Worm (Caenorhabditis elegans) whole organism, early embryonic: ENCODE results near the gene T07A9.15.

Experiments
- B0310.2 ChIP-seq: sonication (generic microtip); optimal IDR thresholded peaks from 2 replicates; lab custom pipeline; 2016; ENCODE audit warnings: mild to moderate bottlenecking, missing genetic modification characterization, missing compliant biosample characterization
- F13C5.2 ChIP-seq: sonication (generic microtip); optimal IDR thresholded peaks from 2 replicates; lab custom pipeline; 2017; ENCODE audit warnings: mild to moderate bottlenecking, missing genetic modification characterization, inconsistent platforms, missing compliant biosample characterization
- aly-1 ChIP-seq: sonication (generic microtip); optimal IDR thresholded peaks from 2 replicates; lab custom pipeline; 2016; ENCODE audit warnings: missing genetic modification characterization, missing compliant biosample characterization
- ama-1 ChIP-seq: fragments of 150-350 bp; optimal IDR thresholded peaks from 2 replicates; lab custom pipeline; 2014
- ceh-13 ChIP-seq: fragments of 200-800 bp; sonication (Bioruptor generic); optimal IDR thresholded peaks from 2 replicates; lab custom pipeline; 2018; ENCODE audit warnings: mild to moderate bottlenecking, missing genetic modification characterization, missing compliant biosample characterization
- ceh-36 ChIP-seq: sonication (generic microtip); optimal IDR thresholded peaks from 2 replicates; lab custom pipeline; 2016; ENCODE audit warnings: missing genetic modification characterization, inconsistent platforms, missing compliant biosample characterization
- ets-7 ChIP-seq: sonication (generic microtip); optimal IDR thresholded peaks from 2 replicates; lab custom pipeline; 2016; ENCODE audit warnings: missing genotype, missing genetic modification characterization, missing compliant biosample characterization
- flt-1 ChIP-seq: fragments of 200-800 bp; sonication (Bioruptor generic); IDR thresholded peaks from 2 replicates; pipeline ENCODE4 v1.3.6; 2022; ENCODE audit warnings: missing genetic modification characterization, missing compliant biosample characterization
- hmbx-1 ChIP-seq: sonication (generic microtip); optimal IDR thresholded peaks from 2 replicates; lab custom pipeline; 2016; ENCODE audit warnings: mild to moderate bottlenecking, missing genetic modification characterization, missing compliant biosample characterization
- hmg-4 ChIP-seq: fragments of 200-800 bp; sonication (Bioruptor generic); optimal IDR thresholded peaks from 2 replicates; lab custom pipeline; 2018; ENCODE audit warnings: mild to moderate bottlenecking, missing genetic modification characterization, missing compliant biosample characterization
- hnd-1 ChIP-seq: sonication (generic microtip); optimal IDR thresholded peaks from 2 replicates; lab custom pipeline; 2016; ENCODE audit warnings: missing genetic modification characterization, missing compliant biosample characterization
- pes-1 ChIP-seq: fragments of 200-800 bp; sonication (Bioruptor generic); IDR thresholded peaks from 2 replicates; pipeline ENCODE4 v1.3.6; 2022; ENCODE audit warnings: missing genetic modification reagents, missing genetic modification characterization, missing compliant biosample characterization
- scrt-1 ChIP-seq: fragments of 200-800 bp; sonication (Bioruptor generic); IDR thresholded peaks from 2 replicates; pipeline ENCODE4 v1.3.6; 2022; ENCODE audit warnings: missing genetic modification characterization, missing compliant biosample characterization
- sea-1 ChIP-seq: fragments of 200-800 bp; sonication (Bioruptor generic); conservative IDR thresholded peaks from 2 replicates; pipeline ENCODE4 v1.3.6; 2022; ENCODE audit warnings: missing genetic modification characterization, missing compliant biosample characterization
- tbx-11 ChIP-seq: fragments of 200-800 bp; sonication (Bioruptor generic); IDR thresholded peaks from 2 replicates; pipeline ENCODE4 v1.3.6; 2022; ENCODE audit warnings: missing genetic modification characterization, missing compliant biosample characterization
- tbx-37 ChIP-seq: fragments of 200-800 bp; sonication (Bioruptor generic); conservative IDR thresholded peaks from 2 replicates; pipeline ENCODE4 v1.3.6; 2022; ENCODE audit warnings: missing genetic modification reagents, missing genetic modification characterization, missing compliant biosample characterization
- tra-4 ChIP-seq: sonication (generic microtip); optimal IDR thresholded peaks from 2 replicates; lab custom pipeline; 2017; ENCODE audit warnings: missing genetic modification characterization, missing compliant biosample characterization

The T07A9.15 gene

DNA sequence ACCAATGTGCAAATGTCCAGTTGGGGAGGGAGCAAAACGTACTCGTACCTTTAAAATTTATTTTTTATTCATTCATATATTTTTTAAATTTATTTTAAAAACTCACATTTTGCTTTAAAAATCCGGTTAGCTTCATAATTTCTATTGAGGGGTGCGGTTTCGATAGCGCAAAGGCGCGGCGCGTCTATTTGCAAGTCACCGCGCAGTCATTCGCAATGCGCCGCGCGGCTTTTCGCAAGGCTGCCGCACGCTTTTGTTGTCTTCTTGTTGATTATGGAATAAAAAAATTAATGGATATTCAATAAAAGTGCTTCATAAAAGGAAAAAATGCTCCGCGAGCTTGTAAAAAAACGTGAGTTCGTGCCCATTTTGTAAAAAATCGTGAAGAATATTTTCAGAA lies 3.1 kb downstream of the T07A9.15 start, which contains the start of the genes ears-2 and uncp-18:
TSS of gene ears-2 (minus strand) at position 190 of the 400 bp plus-strand sequence.
TSS of gene uncp-18 (plus strand) at position 282 of the 400 bp plus-strand sequence.
- TF ChIP-seq tra-4 (tag; lab: Kevin White, UChicago) (peak; percentile 92), pes-1 (GFP tag; lab: Robert Waterston, UW) (peak; percentile 97), hmbx-1 (peak; percentile 91), ceh-13 (GFP tag; lab: Kevin White, UChicago) (peak; percentile 97), F13C5.2 (tag; lab: Kevin White, UChicago) (peak; percentile 99), hnd-1 (tag; lab: Kevin White, UChicago) (peak; percentile 95), hmg-4 (peak; percentile 99), tbx-11 (GFP tag; lab: Robert Waterston, UW) (peak; percentile 95), ama-1 (lab: Kevin White, UChicago) (no peak), aly-1 (tag; lab: Kevin White, UChicago) (peak; percentile 88), scrt-1 (peak; percentile 94), ceh-36 (tag; lab: Kevin White, UChicago) (peak; percentile 95), B0310.2 (tag; lab: Kevin White, UChicago) (peak; percentile 92), sea-1 (peak; percentile 99), flt-1 (GFP tag; lab: Robert Waterston, UW) (peak; percentile 88), ets-7 (tag; lab: Kevin White, UChicago) (peak; percentile 85), tbx-37 (GFP tag; lab: Robert Waterston, UW) (peak; percentile 97)

DNA sequence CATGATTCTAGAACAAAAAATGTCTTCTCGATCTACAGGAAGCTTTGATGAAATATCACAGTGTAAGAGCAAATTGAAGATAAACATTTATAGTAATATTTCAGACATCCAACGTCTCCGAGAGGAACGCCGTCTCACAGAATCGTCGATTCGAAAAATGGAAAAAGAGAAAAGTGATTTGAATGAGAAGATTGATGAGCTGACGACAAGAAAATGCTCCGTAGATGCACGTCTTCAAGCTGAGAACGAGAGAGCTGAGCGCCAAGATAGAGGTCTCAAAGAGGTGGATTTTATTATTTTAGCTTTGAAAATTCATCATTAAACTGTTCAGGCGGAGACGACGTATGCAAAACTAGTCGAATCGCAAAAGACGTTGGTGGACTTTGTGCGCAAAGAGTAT lies 5.3 kb downstream of the T07A9.15 start, which contains the start of gene ssna-1:
TSS of gene ssna-1 (plus strand) at position 12 of the 400 bp plus-strand sequence.
- TF ChIP-seq tra-4 (tag; lab: Kevin White, UChicago), result no peak
- TF ChIP-seq aly-1 (tag; lab: Kevin White, UChicago), result no peak
- no peak for TF ChIP-seq scrt-1
- no peak for TF ChIP-seq F13C5.2 (tag; lab: Kevin White, UChicago)
- peak; percentile 75 for TF ChIP-seq ama-1 (lab: Kevin White, UChicago)
- TF ChIP-seq pes-1 (GFP tag; lab: Robert Waterston, UW), result no peak
- TF ChIP-seq ets-7 (tag; lab: Kevin White, UChicago), result no peak

DNA sequence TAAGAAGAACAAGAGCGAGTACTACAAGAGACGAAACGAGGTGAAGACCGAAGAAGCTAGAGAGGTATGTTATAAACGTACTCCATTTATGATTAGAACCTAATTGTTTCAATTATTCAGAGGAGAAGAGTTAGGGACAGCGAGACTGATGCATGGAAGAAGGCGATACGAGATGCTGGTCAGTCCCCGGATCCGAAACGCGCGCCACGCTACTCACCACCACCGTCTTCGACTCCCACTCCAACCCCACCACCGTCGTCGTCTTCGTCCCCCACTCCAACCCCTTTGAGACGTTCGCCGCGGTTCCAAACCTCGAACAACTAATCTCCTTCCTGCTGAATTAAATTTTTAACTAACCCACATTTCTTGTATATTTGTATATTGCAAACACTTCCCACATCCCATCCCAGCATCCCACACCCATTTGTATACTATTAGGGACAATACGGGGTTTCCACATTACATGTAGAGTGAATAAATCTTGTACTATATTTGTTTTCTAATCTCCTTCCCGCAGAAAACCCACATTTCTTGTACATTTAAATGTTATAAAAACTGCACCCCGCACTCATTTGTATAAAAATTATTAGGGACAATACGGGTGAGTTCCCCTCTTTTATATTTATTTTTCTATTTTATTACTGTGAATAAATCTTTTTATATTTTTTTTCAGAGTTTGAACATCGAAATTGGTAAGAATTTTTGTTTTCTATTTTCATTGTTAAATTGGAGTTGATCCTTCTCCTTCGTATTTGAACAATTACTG lies 5.9 kb downstream of the T07A9.15 start:
- TF ChIP-seq ama-1 (lab: Kevin White, UChicago), result no peak
- TF ChIP-seq pes-1 (GFP tag; lab: Robert Waterston, UW), result no peak
- no peak for TF ChIP-seq F13C5.2 (tag; lab: Kevin White, UChicago)
- TF ChIP-seq tbx-11 (GFP tag; lab: Robert Waterston, UW), result no peak
- TF ChIP-seq ets-7 (tag; lab: Kevin White, UChicago), result no peak

DNA sequence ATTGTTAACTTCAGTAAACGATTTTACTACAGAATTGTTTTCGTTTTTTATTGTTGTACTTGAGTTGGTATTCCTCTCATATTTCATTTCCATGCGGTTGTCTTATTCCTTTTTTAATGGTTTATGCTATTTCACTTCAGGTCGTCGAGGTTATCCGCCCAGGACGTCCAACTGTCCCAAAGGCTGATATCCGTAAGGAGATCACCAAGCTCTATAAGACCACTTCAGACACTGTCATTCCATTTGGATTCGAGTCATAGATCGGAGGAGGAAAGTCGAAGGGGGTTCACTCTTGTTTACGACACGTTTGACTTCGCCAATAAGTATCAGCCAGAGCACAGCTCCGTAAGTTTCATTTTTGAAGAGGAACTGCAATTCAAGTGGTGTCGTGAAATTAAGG lies 6.8 kb downstream of the T07A9.15 start, which contains the start of gene T07A9.14:
TSS of gene T07A9.14 (plus strand) at position 124 of the 400 bp plus-strand sequence.
- TF ChIP-seq scrt-1 (no peak), F13C5.2 (tag; lab: Kevin White, UChicago) (no peak), ets-7 (tag; lab: Kevin White, UChicago) (no peak), hnd-1 (tag; lab: Kevin White, UChicago) (no peak), sea-1 (no peak)

DNA sequence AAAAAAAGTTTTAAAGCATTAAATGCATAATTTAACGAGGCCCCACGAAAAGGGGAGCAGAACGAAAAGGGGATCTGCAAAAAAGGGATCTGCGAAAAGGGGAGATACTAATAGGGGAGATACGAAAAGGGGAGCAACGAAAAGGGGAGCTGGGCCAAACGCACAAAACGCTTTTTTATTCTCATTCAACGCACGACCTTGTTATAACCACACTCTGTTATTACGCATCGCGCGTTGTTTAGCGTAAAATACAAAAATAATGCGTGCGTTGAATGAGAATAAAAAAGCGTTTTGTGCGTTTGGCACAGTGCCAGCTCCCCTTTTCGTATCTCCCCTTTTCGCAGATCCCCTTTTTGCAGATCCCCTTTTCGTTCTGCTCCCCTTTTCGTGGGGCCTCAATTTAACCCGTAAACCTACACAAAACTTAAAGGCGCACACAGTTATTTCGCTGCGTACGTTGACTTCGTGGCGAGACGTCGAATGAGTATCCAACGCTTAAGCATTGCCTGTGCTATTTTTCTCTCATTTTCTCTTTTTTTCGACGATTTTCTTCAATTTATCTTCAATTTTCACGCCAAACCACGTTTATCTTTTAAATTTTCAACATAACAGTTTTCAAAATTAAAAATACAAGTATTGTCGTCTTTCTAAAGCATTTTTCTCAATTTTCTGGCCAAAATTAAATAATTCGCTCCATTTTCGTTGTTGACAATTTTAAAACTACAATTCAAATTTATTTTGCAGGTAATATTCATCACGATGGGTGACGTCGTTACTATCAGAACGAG lies 8.0 kb downstream of the T07A9.15 start, which contains the start of gene rps-24:
TSS of gene rps-24 (plus strand) at position 738 of the 788 bp plus-strand sequence.
- TF ChIP-seq scrt-1, result peak; percentile 50; the same call in 1 of the 2 replicates
- TF ChIP-seq tbx-11 (GFP tag; lab: Robert Waterston, UW), result peak; percentile 53; the same call in 1 of the 2 replicates
- peak; percentile 83 for TF ChIP-seq ets-7 (tag; lab: Kevin White, UChicago)
- peak; percentile 50 for TF ChIP-seq hmg-4
- TF ChIP-seq flt-1 (GFP tag; lab: Robert Waterston, UW), result peak; percentile 68; the same call in 1 of the 2 replicates
- TF ChIP-seq pes-1 (GFP tag; lab: Robert Waterston, UW), result peak; percentile 85
- TF ChIP-seq aly-1 (tag; lab: Kevin White, UChicago), result peak; percentile 48
- peak; percentile 51 for TF ChIP-seq F13C5.2 (tag; lab: Kevin White, UChicago)
- peak; percentile 43 for TF ChIP-seq hnd-1 (tag; lab: Kevin White, UChicago)
- peak; percentile 64 for TF ChIP-seq sea-1
- TF ChIP-seq tbx-37 (GFP tag; lab: Robert Waterston, UW), result peak; percentile 69

DNA sequence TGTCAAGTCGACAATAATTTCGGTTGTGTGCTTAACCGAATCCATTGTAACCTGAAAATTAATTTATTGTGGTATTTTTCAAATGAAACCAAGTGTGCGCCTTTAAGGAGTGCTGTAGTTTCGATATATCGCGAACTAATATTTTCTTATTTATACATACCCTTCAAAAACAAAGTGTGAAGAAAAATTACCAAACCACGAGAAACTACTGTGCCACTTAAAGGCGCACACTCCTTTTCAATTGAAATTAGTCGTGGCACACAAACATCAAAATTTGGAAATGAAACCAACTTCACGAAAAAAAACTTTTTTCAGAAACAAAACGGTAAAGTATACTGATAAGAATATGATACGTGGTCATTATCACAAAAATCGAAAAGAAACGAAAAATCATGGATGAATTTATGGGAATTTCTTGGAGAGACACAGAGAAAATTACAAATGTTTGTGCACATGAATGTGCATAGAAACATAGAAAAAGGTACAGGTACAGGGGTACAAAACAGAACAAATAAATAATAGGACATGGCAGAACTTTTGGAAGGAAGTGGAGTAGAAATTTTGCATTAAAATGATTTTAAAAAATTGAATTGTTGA lies 10.1 kb downstream of the T07A9.15 start, which contains the start of gene spl-1:
TSS of gene spl-1 (minus strand) at position 51 of the 597 bp plus-strand sequence.
- TF ChIP-seq scrt-1 (no peak), ama-1 (lab: Kevin White, UChicago) (no peak), hmg-4 (no peak), hnd-1 (tag; lab: Kevin White, UChicago) (no peak)

DNA sequence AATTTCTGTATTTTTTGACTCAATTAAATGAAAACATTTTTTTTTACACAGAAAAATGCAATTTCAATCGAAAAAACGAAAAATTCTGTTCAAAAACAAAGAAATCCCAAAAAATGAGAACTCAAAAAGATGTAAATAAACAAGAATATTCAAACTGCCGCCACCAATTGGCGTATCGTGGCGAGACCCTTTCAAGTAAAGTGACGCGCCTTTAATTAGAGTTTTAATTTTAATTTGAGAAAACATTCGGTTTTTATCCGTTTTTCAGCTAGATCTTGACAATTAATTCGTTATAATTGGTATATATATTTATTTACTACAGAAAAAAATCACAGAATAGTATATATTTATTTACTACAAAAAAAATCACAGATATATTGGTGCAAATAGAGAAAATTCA lies 13.7 kb downstream of the T07A9.15 start:
- no peak for TF ChIP-seq ama-1 (lab: Kevin White, UChicago)
- no peak for TF ChIP-seq pes-1 (GFP tag; lab: Robert Waterston, UW)
- no peak for TF ChIP-seq F13C5.2 (tag; lab: Kevin White, UChicago)
- no peak for TF ChIP-seq ets-7 (tag; lab: Kevin White, UChicago)
- no peak for TF ChIP-seq scrt-1
- no peak for TF ChIP-seq ceh-13 (GFP tag; lab: Kevin White, UChicago)
- TF ChIP-seq hmbx-1, result no peak
- TF ChIP-seq tra-4 (tag; lab: Kevin White, UChicago), result no peak
- no peak for TF ChIP-seq ceh-36 (tag; lab: Kevin White, UChicago)
- TF ChIP-seq B0310.2 (tag; lab: Kevin White, UChicago), result no peak
